Worm (Caenorhabditis elegans): ENCODE measurements around the gene F16H6.8.

DNA sequence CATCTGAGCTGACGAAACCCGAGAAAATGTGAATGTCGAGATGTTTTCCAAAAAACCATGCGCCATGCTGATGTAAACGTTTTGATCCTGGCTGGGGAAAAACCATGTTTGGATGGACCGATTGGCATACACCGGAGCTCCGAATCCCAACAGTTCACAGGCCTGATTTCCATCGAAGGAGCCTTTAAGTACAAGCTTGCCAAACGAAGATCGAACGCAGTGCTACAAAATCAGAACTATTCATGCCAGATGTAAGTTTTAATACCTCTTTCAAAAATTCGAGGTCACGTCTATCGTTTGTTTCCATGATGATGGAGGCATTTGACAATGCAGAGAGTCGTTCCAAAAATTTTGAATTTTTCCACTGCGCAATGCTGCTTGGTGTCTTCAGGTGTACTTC, 19.7 kb upstream of the F16H6.8 start:
- no peak for TF ChIP-seq snpc-4 (tag; optimal IDR thresholded peaks at IDR 0.05)
- TF ChIP-seq ztf-11 (tag; optimal IDR thresholded peaks at IDR 0.05) = no peak
- no peak for TF ChIP-seq lin-13 (tag; optimal IDR thresholded peaks at IDR 0.05)

All from whole organism, mixed stage, embryonic.